Worm (Caenorhabditis elegans) whole organism, L3 larva: ENCODE results near the gene str-240.

Source experiments
- aly-2 ChIP-seq: fragments of 150-350 bp; optimal IDR thresholded peaks from 2 replicates; lab custom pipeline; 2014; ENCODE audit warnings: missing biosample characterization, missing genetic modification characterization
- eor-1 ChIP-seq, 2 experiments: fragments of 150-350 bp; optimal IDR thresholded peaks; 2 replicates each; lab custom pipeline; 2014 to 2018; ENCODE audit warnings: missing biosample characterization in 2 of 2, missing genetic modification characterization in 2 of 2

DNA sequence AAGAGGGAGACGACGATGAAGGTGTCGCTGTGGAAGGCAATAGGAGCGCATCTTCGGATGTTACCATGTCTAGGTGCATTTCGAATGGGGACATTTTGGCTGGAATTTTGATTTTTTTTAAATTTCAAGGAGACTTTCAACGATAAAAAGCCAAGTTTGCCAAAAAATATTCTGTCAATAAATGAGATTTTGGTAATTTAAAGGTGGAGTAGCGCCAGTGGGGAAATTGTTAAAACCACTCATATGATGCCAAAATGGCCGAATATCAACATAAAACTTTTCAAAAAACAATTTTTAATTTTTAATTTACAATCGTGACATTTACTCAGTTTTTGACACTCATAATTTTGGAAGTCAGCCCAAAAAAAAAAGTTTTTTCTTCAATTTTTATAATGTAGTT, 10.2 kb downstream of the str-240 start, which contains the start of gene nhr-260:
- TF ChIP-seq eor-1 (tag; optimal IDR thresholded peaks at IDR 0.05; lab: Kevin White, UChicago) (no peak), aly-2 (tag; lab: Kevin White, UChicago) (no peak)
